Fruit fly (Drosophila melanogaster): ENCODE measurements around the gene PTPMT1.

The PTPMT1 gene

dm6 chr3R:23713901-23714300, 44.2 kb upstream of the PTPMT1 start (continued):
- TF ChIP-seq esn (GFP tag; optimal IDR thresholded peaks at IDR 0.05) (peak; percentile 93), CG10631 (GFP tag; optimal IDR thresholded peaks at IDR 0.05) (peak; percentile 84), fd85E (GFP tag; optimal IDR thresholded peaks at IDR 0.05) (no peak), CG32006 (GFP tag; optimal IDR thresholded peaks at IDR 0.05) (peak; percentile 59), svp (GFP tag) (peak; percentile 93), CG8119 (GFP tag; IDR thresholded peaks at IDR 0.05) (peak; percentile 63), eg (GFP tag; IDR thresholded peaks at IDR 0.05) (peak; percentile 56), CG4318 (GFP tag; optimal IDR thresholded peaks at IDR 0.05) (no peak), CG6792 (GFP tag; optimal IDR thresholded peaks at IDR 0.05) (peak; percentile 85), Sox15 (GFP tag; optimal IDR thresholded peaks at IDR 0.05) (peak; percentile 63), CG3032 (tag; optimal IDR thresholded peaks at IDR 0.05) (peak; percentile 29), Met (GFP tag; optimal IDR thresholded peaks at IDR 0.05) (peak; percentile 90), Sox102F (GFP tag; optimal IDR thresholded peaks at IDR 0.05) (peak; percentile 82), Gug (GFP tag; IDR thresholded peaks at IDR 0.05) (peak; percentile 56), CG11902 (GFP tag; optimal IDR thresholded peaks at IDR 0.05) (peak; percentile 67), Hr38 (GFP tag; optimal IDR thresholded peaks at IDR 0.05) (no peak), CG16779 (tag; optimal IDR thresholded peaks at IDR 0.05) (no peak), CG10669 (GFP tag; optimal IDR thresholded peaks at IDR 0.05) (peak; percentile 66), lz (GFP tag; optimal IDR thresholded peaks at IDR 0.05) (peak; percentile 88), Ets96B (tag; optimal IDR thresholded peaks at IDR 0.05) (peak; percentile 51), CG6854 (GFP tag; optimal IDR thresholded peaks at IDR 0.05) (peak; percentile 38), cyc (GFP tag; optimal IDR thresholded peaks at IDR 0.05) (peak; percentile 74), CG6163 (GFP tag; IDR thresholded peaks at IDR 0.05) (peak; percentile 70), Blimp-1 (GFP tag; optimal IDR thresholded peaks at IDR 0.05) (peak; percentile 11)

DNA sequence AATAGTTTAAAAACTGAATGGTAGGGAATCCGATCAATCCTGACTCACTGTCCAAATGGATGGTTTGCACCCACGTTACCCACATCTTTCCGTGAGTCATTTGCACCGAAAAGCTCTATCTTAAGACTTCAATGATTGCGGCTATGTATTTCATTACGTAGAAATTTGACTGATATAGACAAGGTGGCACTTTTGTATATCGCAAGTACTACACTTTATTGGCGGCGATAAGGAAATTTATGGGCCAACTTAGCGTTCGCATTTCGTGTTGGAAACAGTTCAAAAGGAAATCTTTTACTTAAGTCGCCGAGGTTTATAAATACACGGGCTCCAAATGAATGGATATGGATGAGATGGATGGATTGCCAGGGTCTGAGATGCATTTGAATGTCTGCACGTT, 43.3 kb upstream of the PTPMT1 start:
- TF ChIP-seq vri (GFP tag; optimal IDR thresholded peaks at IDR 0.05) = peak; percentile 65
- TF ChIP-seq dac (GFP tag; optimal IDR thresholded peaks at IDR 0.05) = no peak

- TF ChIP-seq Smox (GFP tag; optimal IDR thresholded peaks at IDR 0.05) (no peak), CG6808 (GFP tag; optimal IDR thresholded peaks at IDR 0.05) (no peak), net (GFP tag; optimal IDR thresholded peaks at IDR 0.05) (no peak), CG4318 (GFP tag; optimal IDR thresholded peaks at IDR 0.05) (no peak), CG3032 (tag; optimal IDR thresholded peaks at IDR 0.05) (no peak), Sox102F (GFP tag; optimal IDR thresholded peaks at IDR 0.05) (no peak), Ets96B (tag; optimal IDR thresholded peaks at IDR 0.05) (no peak), lz (GFP tag; optimal IDR thresholded peaks at IDR 0.05) (no peak), CG11902 (GFP tag; optimal IDR thresholded peaks at IDR 0.05) (no peak), esn (GFP tag; optimal IDR thresholded peaks at IDR 0.05) (no peak), CG8319 (GFP tag; optimal IDR thresholded peaks at IDR 0.05) (no peak), OdsH (GFP tag; optimal IDR thresholded peaks at IDR 0.05) (no peak)
Measured at dm6 chr3R:23718297-23718941, 39.7 kb upstream of the PTPMT1 start, which contains the start of gene nau. TSS of gene nau (minus strand) at chr3R:23718357.

DNA sequence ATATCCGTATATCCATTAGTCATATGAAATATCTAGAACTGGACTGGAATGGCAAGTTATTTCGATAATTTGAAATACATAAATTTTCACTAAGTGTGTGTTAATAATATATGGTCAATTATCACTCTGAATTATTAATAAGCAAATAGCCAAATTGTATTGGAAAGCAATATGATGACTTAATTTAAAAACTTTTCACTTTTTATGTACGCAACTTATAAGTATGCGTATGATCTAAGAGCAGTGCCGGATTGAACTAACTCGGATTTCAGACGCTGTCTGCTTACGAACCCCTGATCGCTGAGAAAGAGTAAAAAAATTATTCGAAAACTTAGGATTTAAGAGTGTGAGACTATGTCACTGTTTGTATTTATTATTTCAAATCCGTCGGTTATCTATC, 36.6 kb upstream of the PTPMT1 start, which contains the start of gene CG10232:
Gene CG10232, minus strand, starts transcription at position 101 of the 400 bp plus-strand sequence.
- no peak for TF ChIP-seq CG11902 (GFP tag; optimal IDR thresholded peaks at IDR 0.05)
- no peak for TF ChIP-seq eg (GFP tag; IDR thresholded peaks at IDR 0.05)
- no peak for TF ChIP-seq dac (GFP tag; optimal IDR thresholded peaks at IDR 0.05)
- no peak for TF ChIP-seq Sox14 (GFP tag; optimal IDR thresholded peaks at IDR 0.05)
- TF ChIP-seq Smox (GFP tag; optimal IDR thresholded peaks at IDR 0.05) = no peak
- no peak for TF ChIP-seq CG6854 (GFP tag; optimal IDR thresholded peaks at IDR 0.05)
- no peak for TF ChIP-seq OdsH (GFP tag; optimal IDR thresholded peaks at IDR 0.05)
- no peak for TF ChIP-seq CG1621 (tag; optimal IDR thresholded peaks at IDR 0.05)

DNA sequence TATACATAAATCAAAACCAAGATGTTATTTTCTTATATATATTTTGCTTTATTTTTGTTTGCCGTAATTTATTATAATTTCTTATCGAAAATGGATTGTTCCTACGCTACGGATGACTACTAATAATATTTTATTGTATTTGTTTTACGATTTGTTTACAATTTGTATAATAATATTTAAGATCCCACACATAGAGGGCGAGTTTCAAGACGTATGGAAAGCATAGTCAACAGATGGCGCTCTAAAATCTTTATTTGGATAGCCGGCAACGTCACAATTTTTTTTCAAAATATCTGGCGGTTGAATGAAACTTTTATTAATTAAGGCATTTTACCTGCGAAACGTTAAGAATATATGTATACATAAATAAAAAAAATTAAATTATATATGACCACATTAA, 36.2 kb upstream of the PTPMT1 start:
- no peak for TF ChIP-seq Sox14 (GFP tag; optimal IDR thresholded peaks at IDR 0.05)
- TF ChIP-seq CG6792 (GFP tag; optimal IDR thresholded peaks at IDR 0.05) = no peak
- peak; percentile 7 for TF ChIP-seq cyc (GFP tag; optimal IDR thresholded peaks at IDR 0.05)
- TF ChIP-seq CG34406 (GFP tag; optimal IDR thresholded peaks at IDR 0.05) = no peak
- no peak for TF ChIP-seq Eip78C (GFP tag)
- TF ChIP-seq CG15336 (GFP tag; IDR thresholded peaks at IDR 0.05) = no peak
- TF ChIP-seq Hr39 (GFP tag; optimal IDR thresholded peaks at IDR 0.05) = peak; percentile 13
- TF ChIP-seq CG3032 (tag; optimal IDR thresholded peaks at IDR 0.05) = peak; percentile 20
- TF ChIP-seq CG31627 (GFP tag; optimal IDR thresholded peaks at IDR 0.05) = peak; percentile 33
- TF ChIP-seq lz (GFP tag; optimal IDR thresholded peaks at IDR 0.05) = peak; percentile 18
- peak; percentile 6 for TF ChIP-seq Smox (GFP tag; optimal IDR thresholded peaks at IDR 0.05)
- TF ChIP-seq dac (GFP tag; optimal IDR thresholded peaks at IDR 0.05) = no peak
- peak; percentile 65 for TF ChIP-seq svp (GFP tag)
- peak; percentile 97 for TF ChIP-seq fkh (GFP tag; optimal IDR thresholded peaks at IDR 0.05)

All from whole organism, prepupa.